Worm (Caenorhabditis elegans) whole organism, L2 larva: ENCODE results near the gene exc-7.

Experiments used
- C34F6.9 ChIP-seq: fragments of 150-350 bp; optimal IDR thresholded peaks from 2 replicates; lab custom pipeline; 2014; ENCODE audit warnings: missing biosample characterization, missing genetic modification characterization
- F13H6.1 ChIP-seq: sonication (generic microtip); optimal IDR thresholded peaks from 2 replicates; lab custom pipeline; 2016; ENCODE audit warnings: missing genetic modification characterization, missing compliant biosample characterization
- R02D3.7 ChIP-seq: fragments of 150-350 bp; optimal IDR thresholded peaks from 2 replicates; lab custom pipeline; 2014; ENCODE audit warnings: missing biosample characterization, missing genetic modification characterization
- Y55F3AM.14 ChIP-seq: fragments of 200-800 bp; sonication (Bioruptor generic); optimal IDR thresholded peaks from 2 replicates; lab custom pipeline; 2018; ENCODE audit warnings: mild to moderate bottlenecking, missing genetic modification characterization, missing compliant biosample characterization
- ZK546.5 ChIP-seq: sonication (generic microtip); optimal IDR thresholded peaks from 2 replicates; lab custom pipeline; 2017; ENCODE audit warnings: missing biosample characterization, missing genetic modification characterization
- alr-1 ChIP-seq: fragments of 150-350 bp; optimal IDR thresholded peaks from 2 replicates; lab custom pipeline; 2014; ENCODE audit warnings: missing biosample characterization, missing genetic modification characterization
- aly-2 ChIP-seq: fragments of 150-350 bp; optimal IDR thresholded peaks from 2 replicates; lab custom pipeline; 2014; ENCODE audit warnings: missing biosample characterization, missing genetic modification characterization
- ama-1 ChIP-seq: fragments of 150-350 bp; optimal IDR thresholded peaks from 2 replicates; lab custom pipeline; 2018; ENCODE audit warnings: inconsistent platforms
- blmp-1 ChIP-seq: sonication (generic microtip); optimal IDR thresholded peaks from 2 replicates; lab custom pipeline; 2017; ENCODE audit warnings: missing genetic modification characterization, mild to moderate bottlenecking, missing compliant biosample characterization, antibody characterized with exemption, moderate library complexity; ENCODE audit not compliant: insufficient read depth
- ceh-16 ChIP-seq: fragments of 150-350 bp; optimal IDR thresholded peaks from 2 replicates; lab custom pipeline; 2014; ENCODE audit warnings: missing biosample characterization, missing genetic modification characterization
- ceh-82 ChIP-seq: fragments of 150-350 bp; optimal IDR thresholded peaks from 2 replicates; lab custom pipeline; 2014; ENCODE audit warnings: missing biosample characterization, missing genetic modification characterization
- crh-2 ChIP-seq: sonication (generic microtip); optimal IDR thresholded peaks from 2 replicates; lab custom pipeline; 2017; ENCODE audit warnings: missing biosample characterization, missing genetic modification characterization
- dmd-4 ChIP-seq: sonication (generic microtip); optimal IDR thresholded peaks from 2 replicates; lab custom pipeline; 2017; ENCODE audit warnings: missing biosample characterization, missing genetic modification characterization
- egl-27 ChIP-seq: sonication (generic microtip); optimal IDR thresholded peaks from 3 replicates; lab custom pipeline; 2017; ENCODE audit warnings: missing biosample characterization, missing genetic modification reagents, missing genetic modification characterization
- elt-1 ChIP-seq: fragments of 150-350 bp; optimal IDR thresholded peaks from 2 replicates; lab custom pipeline; 2014; ENCODE audit warnings: missing biosample characterization, missing genetic modification characterization
- elt-3 ChIP-seq: sonication (generic microtip); optimal IDR thresholded peaks from 2 replicates; lab custom pipeline; 2017; ENCODE audit warnings: missing biosample characterization, missing genetic modification characterization
- fos-1 ChIP-seq: fragments of 150-350 bp; optimal IDR thresholded peaks from 2 replicates; lab custom pipeline; 2014; ENCODE audit warnings: missing biosample characterization, missing genetic modification characterization
- gmeb-1 ChIP-seq: fragments of 150-350 bp; optimal IDR thresholded peaks from 2 replicates; lab custom pipeline; 2014; ENCODE audit warnings: missing biosample characterization, missing genetic modification characterization
- lin-11 ChIP-seq: fragments of 150-350 bp; sonication (generic microtip); optimal IDR thresholded peaks from 2 replicates; lab custom pipeline; 2014; ENCODE audit warnings: missing biosample characterization, missing genetic modification characterization, inconsistent platforms, mixed read lengths
- lin-13 ChIP-seq: fragments of 150-350 bp; optimal IDR thresholded peaks from 2 replicates; lab custom pipeline; 2014; ENCODE audit warnings: missing biosample characterization, missing genetic modification reagents, missing genetic modification characterization
- lin-39 ChIP-seq: fragments of 150-350 bp; optimal IDR thresholded peaks from 2 replicates; lab custom pipeline; 2014; ENCODE audit warnings: missing biosample characterization, missing genetic modification reagents, missing genetic modification characterization
- lsy-2 ChIP-seq, 2 experiments: fragments of 150-350 bp in 1 of 2; sonication (generic microtip) in 1 of 2; optimal IDR thresholded peaks; 2 replicates each; lab custom pipeline; 2014 to 2017; ENCODE audit warnings: missing biosample characterization in 2 of 2, missing genetic modification characterization in 2 of 2
- mab-5 ChIP-seq: fragments of 150-350 bp; optimal IDR thresholded peaks from 2 replicates; lab custom pipeline; 2014; ENCODE audit warnings: missing biosample characterization, missing genetic modification characterization
- mbf-1 ChIP-seq: sonication (generic microtip); optimal IDR thresholded peaks from 2 replicates; lab custom pipeline; 2017; ENCODE audit warnings: missing biosample characterization, missing genetic modification characterization
- mdl-1 ChIP-seq, 2 experiments: fragments of 150-350 bp in 1 of 2; sonication (generic microtip) in 1 of 2; optimal IDR thresholded peaks; 2 replicates each; lab custom pipeline; 2017; ENCODE audit warnings: missing biosample characterization in 2 of 2, missing genetic modification characterization in 2 of 2
- nhr-10 ChIP-seq: sonication (generic microtip); optimal IDR thresholded peaks from 2 replicates; lab custom pipeline; 2017; ENCODE audit warnings: missing biosample characterization, missing genetic modification characterization
- nhr-11 ChIP-seq: fragments of 150-350 bp; optimal IDR thresholded peaks from 2 replicates; lab custom pipeline; 2014; ENCODE audit warnings: missing biosample characterization, missing genetic modification characterization
- nhr-12 ChIP-seq: fragments of 150-350 bp; optimal IDR thresholded peaks from 2 replicates; lab custom pipeline; 2014; ENCODE audit warnings: missing biosample characterization, missing genetic modification characterization
- nhr-129 ChIP-seq: fragments of 150-350 bp; optimal IDR thresholded peaks from 2 replicates; lab custom pipeline; 2014; ENCODE audit warnings: missing biosample characterization, missing genetic modification characterization
- nhr-21 ChIP-seq: fragments of 150-350 bp; optimal IDR thresholded peaks from 2 replicates; lab custom pipeline; 2014; ENCODE audit warnings: missing biosample characterization, missing genetic modification characterization
- nhr-23 ChIP-seq: fragments of 150-350 bp; optimal IDR thresholded peaks from 2 replicates; lab custom pipeline; 2014; ENCODE audit warnings: missing biosample characterization, missing genetic modification reagents, missing genetic modification characterization
- nhr-237 ChIP-seq: fragments of 150-350 bp; optimal IDR thresholded peaks from 2 replicates; lab custom pipeline; 2014; ENCODE audit warnings: missing biosample characterization, missing genetic modification characterization
- nhr-25 ChIP-seq: fragments of 150-350 bp; sonication (generic microtip); optimal IDR thresholded peaks from 3 replicates; lab custom pipeline; 2014; ENCODE audit warnings: missing biosample characterization, missing genetic modification characterization
- nhr-6 ChIP-seq: fragments of 150-350 bp; optimal IDR thresholded peaks from 2 replicates; lab custom pipeline; 2014; ENCODE audit warnings: missing biosample characterization, missing genetic modification characterization
- nhr-77 ChIP-seq: fragments of 150-350 bp; optimal IDR thresholded peaks from 2 replicates; lab custom pipeline; 2014; ENCODE audit warnings: missing biosample characterization, missing genetic modification characterization
- peb-1 ChIP-seq: fragments of 150-350 bp; optimal IDR thresholded peaks from 2 replicates; lab custom pipeline; 2014; ENCODE audit warnings: missing biosample characterization, missing genetic modification characterization
- sem-4 ChIP-seq: fragments of 150-350 bp; optimal IDR thresholded peaks from 2 replicates; lab custom pipeline; 2014; ENCODE audit warnings: missing biosample characterization, missing genetic modification reagents, missing genetic modification characterization
- skn-1 ChIP-seq: sonication (generic microtip); optimal IDR thresholded peaks from 2 replicates; lab custom pipeline; 2017; ENCODE audit warnings: missing biosample characterization, missing genetic modification characterization
- sma-3 ChIP-seq: sonication (generic microtip); optimal IDR thresholded peaks from 2 replicates; lab custom pipeline; 2016; ENCODE audit warnings: missing genetic modification reagents, missing genetic modification characterization, missing compliant biosample characterization
- sma-9 ChIP-seq, 2 experiments: fragments of 150-350 bp in 1 of 2; sonication (generic microtip) in 1 of 2; optimal IDR thresholded peaks; 2 replicates each; lab custom pipeline; 2014 to 2016; ENCODE audit warnings: missing genetic modification characterization in 2 of 2, mild to moderate bottlenecking in 1 of 2, missing biosample characterization in 1 of 2, missing compliant biosample characterization in 1 of 2, missing genetic modification reagents in 1 of 2, moderate library complexity in 1 of 2
- snpc-4 ChIP-seq: fragments of 150-350 bp; optimal IDR thresholded peaks from 2 replicates; lab custom pipeline; 2014; ENCODE audit warnings: missing biosample characterization, missing genetic modification characterization
- unc-39 ChIP-seq: fragments of 150-350 bp; optimal IDR thresholded peaks from 2 replicates; lab custom pipeline; 2014; ENCODE audit warnings: missing biosample characterization, missing genetic modification characterization
- unc-55 ChIP-seq: fragments of 150-350 bp; sonication (generic microtip); optimal IDR thresholded peaks from 3 replicates; lab custom pipeline; 2014; ENCODE audit warnings: missing biosample characterization, missing genetic modification reagents, missing genetic modification characterization
- unc-62 ChIP-seq: fragments of 150-350 bp; optimal IDR thresholded peaks from 2 replicates; lab custom pipeline; 2014; ENCODE audit warnings: missing biosample characterization, missing genetic modification reagents, missing genetic modification characterization
- zag-1 ChIP-seq: fragments of 150-350 bp; optimal IDR thresholded peaks from 2 replicates; lab custom pipeline; 2014; ENCODE audit warnings: missing biosample characterization, missing genetic modification characterization
- ztf-1 ChIP-seq: fragments of 200-800 bp; sonication (Bioruptor generic); conservative IDR thresholded peaks from 2 replicates; pipeline ENCODE4 v1.3.6; 2022; ENCODE audit warnings: missing genetic modification characterization, missing compliant biosample characterization
- ztf-11 ChIP-seq: sonication (generic microtip); optimal IDR thresholded peaks from 2 replicates; lab custom pipeline; 2017; ENCODE audit warnings: missing biosample characterization, missing genetic modification characterization
- ztf-4 ChIP-seq: fragments of 150-350 bp; optimal IDR thresholded peaks from 2 replicates; lab custom pipeline; 2014; ENCODE audit warnings: missing biosample characterization, missing genetic modification characterization

exc-7 gene

ce11 chrII:9600022-9600722 lies 24.4 kb downstream of the exc-7 start:
- TF ChIP-seq alr-1 (tag; lab: Kevin White, UChicago) (no peak), lsy-2 (tag; optimal IDR thresholded peaks at IDR 0.05; lab: Kevin White, UChicago) (peak in 1 of 2 experiments; percentile 39), ztf-4 (tag; lab: Kevin White, UChicago) (no peak), F13H6.1 (tag; lab: Kevin White, UChicago) (peak; percentile 41), nhr-25 (tag; lab: Kevin White, UChicago) (no peak), nhr-129 (peak; percentile 33), sma-9 (GFP tag; optimal IDR thresholded peaks at IDR 0.05; lab: Kevin White, UChicago) (peak; percentile 20), sma-9 (tag; optimal IDR thresholded peaks at IDR 0.05; lab: Kevin White, UChicago) (no peak)
- TF ChIP-seq, all 48 proteins: peak for 4

DNA sequence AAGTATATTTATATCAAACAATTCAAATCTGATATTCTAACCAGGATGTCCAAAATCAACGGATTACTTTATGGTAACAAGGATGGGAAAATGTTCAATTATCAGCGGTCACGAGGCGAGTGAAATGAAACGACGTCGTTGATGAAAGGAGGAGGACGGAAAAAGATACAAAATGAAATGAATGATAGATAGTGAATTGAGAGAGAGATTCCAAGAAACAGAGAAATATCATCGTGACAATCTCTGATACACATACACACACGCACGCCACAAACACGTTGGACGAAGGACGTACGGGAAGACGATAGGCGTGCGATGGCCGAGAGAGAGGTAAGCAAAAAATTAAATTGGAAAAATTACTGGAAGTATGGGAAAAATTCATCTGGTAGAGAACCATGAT lies 25.3 kb downstream of the exc-7 start:
- TF ChIP-seq F13H6.1 (tag; lab: Kevin White, UChicago) (peak; percentile 68), sma-3 (GFP tag; lab: Kevin White, UChicago) (peak; percentile 84), lin-39 (tag; lab: Kevin White, UChicago) (no peak), ztf-1 (GFP tag; lab: Robert Waterston, UW) (no peak), dmd-4 (tag; lab: Kevin White, UChicago) (no peak), sma-9 (GFP tag; optimal IDR thresholded peaks at IDR 0.05; lab: Kevin White, UChicago) (peak; percentile 95), sma-9 (tag; optimal IDR thresholded peaks at IDR 0.05; lab: Kevin White, UChicago) (no peak), crh-2 (peak; percentile 63), nhr-25 (tag; lab: Kevin White, UChicago) (peak; percentile 96), gmeb-1 (tag; lab: Kevin White, UChicago) (peak; percentile 63), zag-1 (tag; lab: Kevin White, UChicago) (no peak), egl-27 (tag; lab: Kevin White, UChicago) (peak; percentile 57), elt-3 (no peak), nhr-12 (tag; lab: Kevin White, UChicago) (no peak), lsy-2 (tag; optimal IDR thresholded peaks at IDR 0.05; lab: Kevin White, UChicago) (peak in 1 of 2 experiments; percentile 72), mbf-1 (tag; lab: Kevin White, UChicago) (no peak), lin-13 (peak; percentile 21), nhr-21 (tag; lab: Kevin White, UChicago) (peak; percentile 95), aly-2 (no peak), unc-62 (GFP tag; lab: Kevin White, UChicago) (no peak), unc-39 (tag; lab: Kevin White, UChicago) (no peak), elt-1 (tag; lab: Kevin White, UChicago) (no peak), nhr-23 (no peak), snpc-4 (no peak), Y55F3AM.14 (GFP tag; lab: Kevin White, UChicago) (peak; percentile 1), skn-1 (no peak), ZK546.5 (tag; lab: Kevin White, UChicago) (no peak), ceh-82 (tag; lab: Kevin White, UChicago) (no peak), nhr-11 (no peak), peb-1 (tag; lab: Kevin White, UChicago) (no peak), nhr-237 (tag; lab: Kevin White, UChicago) (no peak), ceh-16 (tag; lab: Kevin White, UChicago) (peak; percentile 36), R02D3.7 (tag; lab: Kevin White, UChicago) (no peak), ama-1 (lab: Kevin White, UChicago) (peak; percentile 41), blmp-1 (tag; lab: Kevin White, UChicago) (peak; percentile 86), lin-11 (tag; lab: Kevin White, UChicago) (no peak), C34F6.9 (tag; lab: Kevin White, UChicago) (peak; percentile 55), nhr-129 (peak; percentile 87), nhr-77 (no peak), alr-1 (tag; lab: Kevin White, UChicago) (no peak), mab-5 (tag; lab: Kevin White, UChicago) (peak; percentile 31), ztf-4 (tag; lab: Kevin White, UChicago) (peak; percentile 67), unc-55 (GFP tag; lab: Kevin White, UChicago) (no peak), sem-4 (peak; percentile 85), ztf-11 (tag; lab: Kevin White, UChicago) (no peak), fos-1 (tag; lab: Kevin White, UChicago) (peak; percentile 74), nhr-6 (tag; lab: Kevin White, UChicago) (peak; percentile 58), mdl-1 (tag; optimal IDR thresholded peaks at IDR 0.05; lab: Kevin White, UChicago) (peak; percentile 75 to 91), nhr-10 (tag; lab: Kevin White, UChicago) (no peak)
